Fruit fly (Drosophila melanogaster): Measurements from ENCODE around the gene PK2-R2.

Gene PK2-R2

dm6 chr3R:13279419-13279818 lies 54.5 kb downstream of the PK2-R2 start, which contains the start of gene CG8630:
TSS of gene CG8630 (plus strand) at chr3R:13279721.
- no peak for TF ChIP-seq pan (optimal IDR thresholded peaks at IDR 0.05)
- TF ChIP-seq psq (optimal IDR thresholded peaks at IDR 0.05): no peak
- no peak for TF ChIP-seq usp (GFP tag; optimal IDR thresholded peaks at IDR 0.05)
- TF ChIP-seq CG8478 (optimal IDR thresholded peaks at IDR 0.05): no peak
- no peak for TF ChIP-seq Dll (optimal IDR thresholded peaks at IDR 0.05)
- no peak for TF ChIP-seq EcR (GFP tag; optimal IDR thresholded peaks at IDR 0.05)
